Worm (Caenorhabditis elegans): ENCODE data around the gene Y70G10A.3.

ce11 chrIII:10194569-10194968 is 44.3 kb upstream of the Y70G10A.3 start:
- no peak for TF ChIP-seq aha-1 (tag)
- TF ChIP-seq lin-38 (GFP tag; IDR thresholded peaks at IDR 0.05): no peak
- no peak for TF ChIP-seq pha-4 (GFP tag; IDR thresholded peaks at IDR 0.05)
- no peak for TF ChIP-seq pha-4 (tag; optimal IDR thresholded peaks at IDR 0.05)
- TF ChIP-seq ztf-11 (tag; optimal IDR thresholded peaks at IDR 0.05): no peak
- no peak for TF ChIP-seq pqm-1 (tag; optimal IDR thresholded peaks at IDR 0.05)
- TF ChIP-seq fkh-10 (GFP tag; optimal IDR thresholded peaks at IDR 0.05): no peak
- no peak for TF ChIP-seq dmd-9 (GFP tag; IDR thresholded peaks at IDR 0.05)
- TF ChIP-seq dmd-8 (GFP tag; IDR thresholded peaks at IDR 0.05): no peak
- no peak for TF ChIP-seq dmd-6 (GFP tag; IDR thresholded peaks at IDR 0.05)

Data from whole organism, L4 larva.